Fruit fly (Drosophila melanogaster): Measurements from ENCODE around the gene Rh4.

DNA sequence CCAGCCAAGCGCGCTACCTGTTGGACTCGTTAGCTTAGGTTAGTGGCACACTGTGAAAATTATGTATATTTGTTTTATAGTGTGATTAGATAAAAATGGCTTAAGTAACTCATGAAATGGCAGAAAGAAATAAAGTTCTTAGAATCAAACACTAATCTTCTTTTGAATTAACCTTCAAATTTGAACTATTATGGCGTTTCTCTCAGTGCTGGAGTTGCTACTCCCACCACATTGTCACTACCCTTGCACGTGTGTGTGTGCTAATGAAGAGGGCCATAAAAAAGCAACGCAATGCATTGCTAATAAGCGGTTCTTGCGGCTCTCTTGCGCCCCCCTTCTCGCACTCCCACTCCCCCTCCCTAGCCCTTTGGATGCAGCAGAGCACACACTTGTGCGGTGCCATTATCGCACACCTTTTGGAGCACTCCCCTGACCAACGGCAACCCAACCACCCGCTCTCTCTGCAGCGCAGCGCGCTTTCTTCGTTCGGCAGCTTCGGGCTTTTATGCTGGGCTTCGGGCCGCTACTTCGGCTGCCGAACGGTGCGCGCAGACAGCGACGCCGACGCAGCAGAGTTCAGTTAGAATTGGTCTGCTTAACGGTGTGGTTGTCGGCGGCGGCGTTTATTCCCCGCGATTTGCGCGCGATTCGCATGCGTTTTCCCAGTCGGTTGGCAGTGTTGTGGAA lies 28.5 kb upstream of the Rh4 start:
- TF ChIP-seq psq (optimal IDR thresholded peaks at IDR 0.05) (no peak), Myc (optimal IDR thresholded peaks at IDR 0.05) (no peak)

Data from Kc167 (cell line).